Fruit fly (Drosophila melanogaster) whole organism, pupa: Measurements from ENCODE around the gene Cpr72Eb.
A peak's percentile ranks its signal among the peaks of the same experiment; 100 is the strongest.

Source experiments
- CG10348 ChIP-seq: fragments of 200-800 bp; sonication (Bioruptor generic); IDR thresholded peaks from 2 replicates; pipeline ENCODE4 v1.3.6; 2022; ENCODE audit warnings: missing biosample characterization, missing genetic modification characterization
- CG12605 ChIP-seq: fragments of 200-800 bp; sonication (Bioruptor generic); IDR thresholded peaks from 2 replicates; pipeline ENCODE4 v1.3.6; 2022; ENCODE audit warnings: missing biosample characterization, missing genetic modification characterization
- CG13204 ChIP-seq: fragments of 200-800 bp; sonication (Bioruptor generic); optimal IDR thresholded peaks from 2 replicates; lab custom pipeline; 2018; ENCODE audit warnings: missing biosample characterization, mild to moderate bottlenecking, missing genetic modification characterization, moderate library complexity
- CG14655 ChIP-seq: fragments of 200-800 bp; sonication (Bioruptor generic); optimal IDR thresholded peaks from 3 replicates; lab custom pipeline; 2017; ENCODE audit warnings: mild to moderate bottlenecking, missing biosample characterization, missing genetic modification reagents, missing genetic modification characterization
- CG15710 ChIP-seq: fragments of 200-800 bp; sonication (Bioruptor generic); optimal IDR thresholded peaks from 2 replicates; lab custom pipeline; 2018; ENCODE audit warnings: missing biosample characterization, mild to moderate bottlenecking, missing genetic modification characterization, moderate library complexity
- CG17806 ChIP-seq: fragments of 200-800 bp; sonication (Bioruptor generic); optimal IDR thresholded peaks from 2 replicates; lab custom pipeline; 2018; ENCODE audit warnings: missing biosample characterization, mild to moderate bottlenecking, missing genetic modification characterization, moderate library complexity
- CG32121 ChIP-seq: fragments of 200-800 bp; sonication (Bioruptor generic); IDR thresholded peaks from 2 replicates; pipeline ENCODE4 v1.3.6; 2022; ENCODE audit warnings: missing biosample characterization, missing genetic modification characterization
- CG34367 ChIP-seq: fragments of 200-800 bp; sonication (Bioruptor generic); optimal IDR thresholded peaks from 2 replicates; lab custom pipeline; 2018; ENCODE audit warnings: missing biosample characterization, mild to moderate bottlenecking, missing genetic modification characterization
- CG4496 ChIP-seq: fragments of 200-800 bp; sonication (Bioruptor generic); IDR thresholded peaks from 3 replicates; pipeline ENCODE4 v1.3.6; 2022; ENCODE audit warnings: missing biosample characterization, missing genetic modification characterization
- CG8159 ChIP-seq: fragments of 200-800 bp; sonication (Bioruptor generic); optimal IDR thresholded peaks from 3 replicates; lab custom pipeline; 2018; ENCODE audit warnings: missing biosample characterization, mild to moderate bottlenecking, missing genetic modification characterization, moderate library complexity
- CG8301 ChIP-seq: fragments of 200-800 bp; sonication (Bioruptor generic); optimal IDR thresholded peaks from 2 replicates; lab custom pipeline; 2018; ENCODE audit warnings: missing biosample characterization, mild to moderate bottlenecking, missing genetic modification characterization
- CG9948 ChIP-seq: fragments of 200-800 bp; sonication (Bioruptor generic); optimal IDR thresholded peaks from 2 replicates; lab custom pipeline; 2018; ENCODE audit warnings: missing biosample characterization, mild to moderate bottlenecking, missing genetic modification characterization, moderate library complexity
- D1 ChIP-seq: fragments of 200-800 bp; sonication (Bioruptor generic); optimal IDR thresholded peaks from 2 replicates; lab custom pipeline; 2018; ENCODE audit warnings: missing biosample characterization, mild to moderate bottlenecking, missing genetic modification characterization, moderate library complexity
- EcR ChIP-seq: fragments of 200-800 bp; sonication (Bioruptor generic); optimal IDR thresholded peaks from 3 replicates; lab custom pipeline; 2019; ENCODE audit warnings: missing biosample characterization, missing genetic modification characterization, mild to moderate bottlenecking, moderate library complexity, missing genetic modification reagents
- Ets98B ChIP-seq: fragments of 200-800 bp; sonication (Bioruptor generic); IDR thresholded peaks from 2 replicates; pipeline ENCODE4 v1.3.6; 2022; ENCODE audit warnings: missing biosample characterization, missing genetic modification characterization
- Pif1A ChIP-seq: fragments of 200-800 bp; sonication (Bioruptor generic); optimal IDR thresholded peaks from 3 replicates; lab custom pipeline; 2016; ENCODE audit warnings: missing biosample characterization, missing genetic modification characterization
- Pif1B ChIP-seq: fragments of 200-800 bp; sonication (Bioruptor generic); optimal IDR thresholded peaks from 3 replicates; lab custom pipeline; 2016; ENCODE audit warnings: missing biosample characterization, missing genetic modification characterization
- Snoo ChIP-seq: fragments of 200-800 bp; sonication (Bioruptor generic); optimal IDR thresholded peaks from 3 replicates; lab custom pipeline; 2017; ENCODE audit warnings: missing biosample characterization, mild to moderate bottlenecking, missing genetic modification characterization, inconsistent platforms
- fd96Ca ChIP-seq: fragments of 200-800 bp; sonication (Bioruptor generic); IDR thresholded peaks from 3 replicates; pipeline ENCODE4 v1.3.6; 2022; ENCODE audit warnings: missing biosample characterization, missing genetic modification characterization
- gl ChIP-seq: fragments of 200-800 bp; sonication (Bioruptor generic); optimal IDR thresholded peaks from 2 replicates; lab custom pipeline; 2018; ENCODE audit warnings: missing biosample characterization, mild to moderate bottlenecking, missing genetic modification characterization
- rn ChIP-seq: fragments of 200-800 bp; sonication (Bioruptor generic); IDR thresholded peaks from 2 replicates; pipeline ENCODE4 v1.3.6; 2022; ENCODE audit warnings: missing biosample characterization, missing genetic modification characterization

The Cpr72Eb gene

DNA sequence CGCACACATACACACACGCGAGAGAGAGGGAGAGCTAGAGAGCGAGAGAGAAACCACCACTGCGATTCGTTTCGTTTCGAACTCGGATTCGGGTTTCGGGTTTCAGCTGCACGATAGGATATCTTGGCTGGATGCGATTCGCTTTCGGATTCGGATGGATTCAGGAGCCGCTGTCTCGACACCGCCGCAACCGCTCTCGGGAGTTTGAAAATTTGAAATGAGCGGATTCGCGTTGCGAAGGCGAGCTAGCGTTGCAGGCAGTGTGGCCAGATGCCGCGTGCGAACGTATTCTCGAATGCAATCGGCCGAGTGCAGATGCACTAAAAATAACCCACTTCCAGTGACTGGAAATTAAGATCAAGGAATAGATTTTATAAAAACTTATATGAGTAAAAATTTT is 46.9 kb downstream of the Cpr72Eb start, which contains the start of gene fax:
TSS of gene fax (minus strand) at position 263 of the 400 bp plus-strand sequence.
- 0 out of 3 replicates have a peak, but pooled peaks have one; percentile 9 for TF ChIP-seq fd96Ca (GFP tag; lab: Robert Waterston, UW)
- peak; percentile 50 for TF ChIP-seq Snoo (tag; lab: Kevin White, UChicago)
- TF ChIP-seq CG9948 (tag; lab: Kevin White, UChicago) = no peak
- TF ChIP-seq rn (GFP tag; lab: Robert Waterston, UW) = no peak
- no peak for TF ChIP-seq CG17806 (tag; lab: Kevin White, UChicago)
- TF ChIP-seq Pif1B (GFP tag; lab: Kevin White, UChicago) = peak; percentile 59
- no peak for TF ChIP-seq D1 (tag; lab: Kevin White, UChicago)
- peak; percentile 56 for TF ChIP-seq CG4496 (GFP tag; lab: Robert Waterston, UW)
- TF ChIP-seq CG12605 = 0 out of 2 replicates have a peak, but pooled peaks have one; percentile 52
- no peak for TF ChIP-seq CG14655
- TF ChIP-seq CG15710 (tag; lab: Kevin White, UChicago) = no peak
- TF ChIP-seq CG13204 = no peak
- TF ChIP-seq CG8301 (tag; lab: Kevin White, UChicago) = no peak
- no peak for TF ChIP-seq Pif1A (GFP tag; lab: Kevin White, UChicago)
- TF ChIP-seq CG10348 (GFP tag; lab: Robert Waterston, UW) = no peak
- peak; percentile 49; the same call in 1 of the 2 replicates for TF ChIP-seq CG32121 (GFP tag; lab: Robert Waterston, UW)
- TF ChIP-seq gl (tag; lab: Kevin White, UChicago) = peak; percentile 22
- peak; percentile 54 for TF ChIP-seq CG34367 (tag; lab: Kevin White, UChicago)
- peak; percentile 62; the same call in 1 of the 2 replicates for TF ChIP-seq Ets98B (GFP tag; lab: Robert Waterston, UW)
- peak; percentile 75 for TF ChIP-seq EcR
- TF ChIP-seq CG8159 = peak; percentile 38
- TF ChIP-seq, all 21 proteins: peak for 11

- TF ChIP-seq Snoo (tag; lab: Kevin White, UChicago) (no peak), CG34367 (tag; lab: Kevin White, UChicago) (no peak), CG10348 (GFP tag; lab: Robert Waterston, UW) (no peak), D1 (tag; lab: Kevin White, UChicago) (no peak), CG4496 (GFP tag; lab: Robert Waterston, UW) (no peak)
Observed at dm6 chr3L:16412394-16412950, 47.8 kb downstream of the Cpr72Eb start, which contains the start of gene Serinc. Serinc (plus strand) TSS chr3L:16412722.
